Worm (Caenorhabditis elegans): ENCODE data around the gene rps-11.

The rps-11 gene

ce11 chrIV:11602498-11603068, at the start of gene rps-11:
Gene rps-11, plus strand, starts transcription at chrIV:11602641.
- TF ChIP-seq bed-1 (GFP tag; IDR thresholded peaks at IDR 0.05) (0 out of 2 replicates have a peak, but pooled peaks have one; percentile 48), Y56A3A.18 (GFP tag; IDR thresholded peaks at IDR 0.05) (no peak)

DNA sequence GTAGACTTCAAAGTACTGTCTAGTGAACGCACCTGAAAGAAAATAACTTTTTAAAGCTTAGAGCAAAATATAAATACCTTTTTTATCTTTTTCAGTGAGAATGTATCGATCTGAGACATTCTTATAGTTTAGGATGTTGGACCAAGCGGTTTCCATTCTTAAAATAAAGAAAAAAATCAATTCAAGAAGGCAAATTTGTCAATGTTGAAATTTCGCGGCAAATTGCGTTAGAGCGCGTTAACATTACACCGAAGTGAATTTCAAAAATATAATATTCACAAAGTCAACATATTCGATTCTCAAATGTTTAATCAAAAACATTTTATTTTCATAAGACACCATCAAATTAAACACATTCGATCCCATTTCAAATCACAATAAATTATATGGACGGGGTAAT, 40.8 kb upstream of the rps-11 start, which contains the start of gene F12F6.7:
Gene F12F6.7, minus strand, starts transcription at position 157 of the 400 bp plus-strand sequence.
- TF ChIP-seq F39B2.1 (GFP tag; IDR thresholded peaks at IDR 0.05), result 0 out of 2 replicates have a peak, but pooled peaks have one; percentile 35
- TF ChIP-seq aptf-2 (GFP tag; conservative IDR thresholded peaks at IDR 0.05), result no peak
- TF ChIP-seq hrde-1 (tag; optimal IDR thresholded peaks at IDR 0.05; ENCODE audit: borderline replicate concordance), result peak; percentile 37
- TF ChIP-seq mes-4 (tag; optimal IDR thresholded peaks at IDR 0.05), result no peak
- no peak for TF ChIP-seq lin-26 (GFP tag; IDR thresholded peaks at IDR 0.05)
- TF ChIP-seq efl-1 (GFP tag; optimal IDR thresholded peaks at IDR 0.05), result peak; percentile 5

- no peak for TF ChIP-seq nfyb-1 (GFP tag; IDR thresholded peaks at IDR 0.05)
- TF ChIP-seq snpc-1.3 (tag; optimal IDR thresholded peaks at IDR 0.05; ENCODE audit: insufficient read depth), result no peak
- TF ChIP-seq ekl-4 (GFP tag; IDR thresholded peaks at IDR 0.05), result 0 out of 2 replicates have a peak, but pooled peaks have one; percentile 11
- no peak for TF ChIP-seq bed-1 (GFP tag; IDR thresholded peaks at IDR 0.05)
- TF ChIP-seq ccch-3 (GFP tag; optimal IDR thresholded peaks at IDR 0.05), result no peak
- no peak for TF ChIP-seq egl-44 (GFP tag; IDR thresholded peaks at IDR 0.05)
Measured at ce11 chrIV:11563090-11563489, 39.4 kb upstream of the rps-11 start.

DNA sequence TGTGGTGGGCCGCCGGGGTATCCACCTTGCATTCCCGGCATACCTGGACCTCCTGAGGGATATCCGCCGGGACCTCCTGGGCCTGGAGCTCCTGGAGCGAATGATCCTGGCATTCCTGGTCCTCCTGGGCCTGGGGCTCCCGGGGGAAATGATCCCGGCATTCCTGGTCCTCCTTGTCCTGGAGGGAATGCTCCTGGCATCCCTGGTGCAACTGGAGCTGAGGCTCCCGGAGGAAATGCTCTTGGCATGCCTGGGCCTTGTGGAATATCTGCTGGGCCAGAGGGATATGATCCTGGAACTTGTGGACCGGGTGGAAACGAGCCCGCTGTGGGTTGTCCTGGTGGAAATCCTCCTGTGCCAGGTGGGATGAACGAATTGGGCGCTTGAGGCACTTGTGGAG, 37.4 kb upstream of the rps-11 start:
- TF ChIP-seq nfyb-1 (GFP tag; IDR thresholded peaks at IDR 0.05), result peak; percentile 17; the same call in 1 of the 2 replicates
- TF ChIP-seq let-526 (GFP tag; IDR thresholded peaks at IDR 0.05), result no peak
- TF ChIP-seq B0035.1 (tag; optimal IDR thresholded peaks at IDR 0.05), result no peak
- TF ChIP-seq mxl-1 (tag; optimal IDR thresholded peaks at IDR 0.05), result no peak
- TF ChIP-seq C17E4.6 (GFP tag; IDR thresholded peaks at IDR 0.05), result no peak
- no peak for TF ChIP-seq ceh-91 (GFP tag; IDR thresholded peaks at IDR 0.05)
- peak; percentile 92 for TF ChIP-seq egrh-3 (GFP tag; IDR thresholded peaks at IDR 0.05)
- no peak for TF ChIP-seq ccch-3 (GFP tag; optimal IDR thresholded peaks at IDR 0.05)
- TF ChIP-seq zfh-2 (GFP tag; conservative IDR thresholded peaks at IDR 0.05), result peak; percentile 82

ce11 chrIV:11566146-11566545, 36.3 kb upstream of the rps-11 start, which contains the start of gene sec-24.1:
Gene sec-24.1, minus strand, starts transcription at chrIV:11566194.
- TF ChIP-seq dpff-1 (tag; optimal IDR thresholded peaks at IDR 0.05), result no peak
- peak in 1 of 3 experiments; percentile 94 for TF ChIP-seq lin-35 (GFP tag; optimal IDR thresholded peaks at IDR 0.05)
- no peak for TF ChIP-seq unc-62 (GFP tag; optimal IDR thresholded peaks at IDR 0.05)
- peak; percentile 98 for TF ChIP-seq let-607 (tag; optimal IDR thresholded peaks at IDR 0.05)
- TF ChIP-seq rcor-1 (GFP tag; IDR thresholded peaks at IDR 0.05), result peak; percentile 79; the same call in 1 of the 2 replicates
- peak; percentile 99 for TF ChIP-seq F33H1.4 (GFP tag; IDR thresholded peaks at IDR 0.05)
- TF ChIP-seq ceh-40 (GFP tag; IDR thresholded peaks at IDR 0.05), result no peak
- no peak for TF ChIP-seq ztf-6 (GFP tag; IDR thresholded peaks at IDR 0.05)
- TF ChIP-seq ceh-100 (GFP tag; IDR thresholded peaks at IDR 0.05), result peak; percentile 57; the same call in 1 of the 2 replicates
- no peak for TF ChIP-seq nhr-90 (tag; optimal IDR thresholded peaks at IDR 0.05)
- TF ChIP-seq efl-1 (GFP tag; optimal IDR thresholded peaks at IDR 0.05), result peak; percentile 51
- TF ChIP-seq ceh-91 (GFP tag; IDR thresholded peaks at IDR 0.05), result 0 out of 2 replicates have a peak, but pooled peaks have one; percentile 41
- TF ChIP-seq lin-54 (GFP tag; optimal IDR thresholded peaks at IDR 0.05), result peak; percentile 86
- TF ChIP-seq Y53G8AR.9 (GFP tag; conservative IDR thresholded peaks at IDR 0.05), result peak; percentile 82
- TF ChIP-seq aptf-3 (GFP tag; IDR thresholded peaks at IDR 0.05), result no peak
- TF ChIP-seq repo-1 (tag; optimal IDR thresholded peaks at IDR 0.05), result peak; percentile 6
- no peak for TF ChIP-seq B0035.1 (tag; optimal IDR thresholded peaks at IDR 0.05)
- TF ChIP-seq atf-7 (tag; optimal IDR thresholded peaks at IDR 0.05), result no peak
- TF ChIP-seq rpc-1 (optimal IDR thresholded peaks at IDR 0.05), result peak; percentile 15
- no peak for TF ChIP-seq rpc-1 (tag; optimal IDR thresholded peaks at IDR 0.05)
- peak; percentile 49 for TF ChIP-seq ceh-27 (GFP tag; optimal IDR thresholded peaks at IDR 0.05)
- peak; percentile 76 for TF ChIP-seq F49E8.2 (tag; optimal IDR thresholded peaks at IDR 0.05; ENCODE audit: insufficient read depth)
- no peak for TF ChIP-seq F52B5.7 (tag; optimal IDR thresholded peaks at IDR 0.05)
- TF ChIP-seq T07F8.4 (tag; optimal IDR thresholded peaks at IDR 0.05), result no peak

All from whole organism, young adult.